Worm (Caenorhabditis elegans) whole organism, dauer: ENCODE measurements around the gene flp-28.

Source experiments
- unc-62 ChIP-seq: sonication (generic microtip); optimal IDR thresholded peaks from 2 replicates; lab custom pipeline; 2017; ENCODE audit warnings: missing biosample characterization, missing genetic modification reagents, missing genetic modification characterization

Gene flp-28

ce11 chrX:10074988-10075387 is 12.8 kb downstream of the flp-28 start, which contains the start of gene dao-4:
TSS of gene dao-4 (plus strand) at chrX:10075288.
- TF ChIP-seq unc-62 (GFP tag; lab: Kevin White, UChicago): no peak

DNA sequence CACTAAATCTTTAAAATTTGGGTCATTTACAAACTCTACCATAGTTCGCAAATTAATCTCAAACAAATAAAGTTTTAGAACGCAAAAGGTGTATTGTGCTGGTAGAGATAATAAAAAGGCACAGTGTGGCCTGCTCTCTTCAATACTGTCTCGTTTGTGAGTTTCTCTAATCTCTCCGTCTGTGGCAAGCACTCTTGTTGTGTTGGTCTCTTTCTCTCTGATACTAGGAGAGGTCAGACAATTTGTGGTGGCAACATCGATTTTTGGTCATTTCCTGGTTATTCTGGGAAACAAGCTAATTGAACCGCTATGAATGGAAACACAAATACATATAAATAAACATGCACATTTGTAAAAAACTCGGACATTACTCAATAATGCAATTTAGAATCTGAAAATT is 13.5 kb downstream of the flp-28 start, which contains the start of gene ZC373.5:
TSS of gene ZC373.5 (minus strand) at position 159 of the 400 bp plus-strand sequence.
- no peak for TF ChIP-seq unc-62 (GFP tag; lab: Kevin White, UChicago)

- no peak for TF ChIP-seq unc-62 (GFP tag; lab: Kevin White, UChicago)
Observed at ce11 chrX:10069692-10070091, 18.1 kb downstream of the flp-28 start, which contains the start of gene mlck-1. TSS of gene mlck-1 (minus strand) at chrX:10069792.

DNA sequence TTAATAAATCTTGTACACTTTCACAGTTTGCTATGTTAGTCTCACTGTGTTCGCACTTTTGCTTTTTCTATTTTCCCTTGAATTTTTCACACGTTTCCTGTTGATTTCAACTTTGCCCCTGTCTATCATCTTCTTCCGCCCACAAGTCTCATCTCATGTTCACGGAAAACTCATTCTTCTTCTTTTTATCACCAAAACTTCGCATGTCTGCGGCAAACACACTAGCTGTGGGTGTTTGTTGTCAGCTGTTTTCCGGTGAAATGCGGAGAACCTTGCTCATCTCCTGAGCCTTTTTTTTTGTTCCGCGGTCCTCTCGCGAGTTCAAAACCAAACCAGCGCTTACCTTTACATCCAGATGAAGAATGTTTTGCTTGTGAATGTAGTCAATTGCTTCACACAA is 19.3 kb downstream of the flp-28 start:
- TF ChIP-seq unc-62 (GFP tag; lab: Kevin White, UChicago): no peak

- no peak for TF ChIP-seq unc-62 (GFP tag; lab: Kevin White, UChicago)
Observed at ce11 chrX:10060475-10061011, 27.2 kb downstream of the flp-28 start, which contains the start of gene ZC373.3. TSS of gene ZC373.3 (plus strand) at chrX:10060525.

ce11 chrX:10058332-10058731 is 29.4 kb downstream of the flp-28 start, which contains the start of gene ZC373.2:
TSS of gene ZC373.2 (minus strand) at chrX:10058432.
- no peak for TF ChIP-seq unc-62 (GFP tag; lab: Kevin White, UChicago)

DNA sequence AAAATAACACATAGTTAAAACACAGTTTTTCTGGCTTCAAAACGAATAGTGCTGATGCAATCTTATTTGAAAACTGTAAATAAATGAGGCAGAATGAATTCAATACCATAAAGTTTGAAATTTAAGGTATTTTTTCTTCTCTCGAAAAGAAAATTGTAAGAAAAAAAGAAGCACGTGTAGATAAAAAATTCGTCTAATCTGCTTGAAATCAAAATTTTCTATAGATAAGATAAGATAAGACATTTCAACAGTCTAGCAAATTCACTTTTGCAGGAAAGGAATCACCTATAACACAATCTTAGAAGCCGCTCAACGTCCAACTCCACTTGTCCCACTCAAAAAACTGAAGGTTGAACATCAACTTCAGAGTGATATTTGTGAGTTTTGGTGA is 33.4 kb downstream of the flp-28 start:
- no peak for TF ChIP-seq unc-62 (GFP tag; lab: Kevin White, UChicago)

ce11 chrX:10053742-10054409 is 33.9 kb downstream of the flp-28 start, which contains the start of gene cbs-1:
TSS of gene cbs-1 (plus strand) at chrX:10054275.
- no peak for TF ChIP-seq unc-62 (GFP tag; lab: Kevin White, UChicago)

ce11 chrX:10051625-10052024 is 36.1 kb downstream of the flp-28 start:
- no peak for TF ChIP-seq unc-62 (GFP tag; lab: Kevin White, UChicago)

DNA sequence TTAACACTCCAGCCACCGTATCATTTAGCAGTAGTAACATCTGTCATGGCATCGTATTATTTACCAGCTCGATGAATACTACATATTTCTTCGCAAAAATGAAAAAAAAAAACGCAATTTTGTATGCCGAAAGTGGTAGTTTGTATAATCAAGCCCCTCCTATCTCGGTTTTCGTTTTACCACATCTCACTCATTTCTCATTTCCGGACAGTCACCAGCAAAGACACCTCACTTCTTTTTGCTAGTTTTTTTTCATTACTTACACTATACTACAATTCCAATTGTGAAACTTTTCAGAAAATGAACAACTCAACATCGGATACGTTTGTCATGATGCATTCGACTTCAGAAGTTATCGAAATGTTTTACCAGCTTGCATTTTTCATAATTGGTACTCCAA is 38.6 kb downstream of the flp-28 start, which contains the start of gene gnrr-3:
TSS of gene gnrr-3 (plus strand) at position 301 of the 400 bp plus-strand sequence.
- TF ChIP-seq unc-62 (GFP tag; lab: Kevin White, UChicago): no peak

- no peak for TF ChIP-seq unc-62 (GFP tag; lab: Kevin White, UChicago)
Observed at ce11 chrX:10047325-10047724, 40.4 kb downstream of the flp-28 start, which contains the start of gene ZC374.2. TSS of gene ZC374.2 (minus strand) at chrX:10047425.

DNA sequence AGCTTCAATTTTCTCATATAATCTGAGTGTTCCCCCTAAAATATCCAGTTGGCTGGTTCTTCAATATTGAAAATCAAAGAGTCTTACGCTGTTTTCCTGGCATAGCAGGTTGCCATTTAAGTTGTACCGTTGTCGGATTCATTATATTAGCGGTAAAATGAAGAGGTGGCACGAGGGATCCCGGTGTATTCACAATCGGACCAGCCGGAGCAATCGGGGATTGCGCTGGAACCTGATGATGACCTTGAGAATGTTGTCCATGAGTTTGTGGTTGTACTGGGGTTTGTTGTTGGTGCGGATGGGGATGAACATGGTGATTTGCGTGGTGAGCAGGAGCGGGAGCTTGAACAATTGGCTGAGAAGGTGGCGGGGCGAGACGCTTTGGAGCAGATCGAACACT is 43.3 kb downstream of the flp-28 start:
- no peak for TF ChIP-seq unc-62 (GFP tag; lab: Kevin White, UChicago)
